Fruit fly (Drosophila melanogaster) whole organism: Measurements from ENCODE around the gene Saysd1.

Experiments used
- CG8478 ChIP-seq: fragments of >200 bp; optimal IDR thresholded peaks from 2 replicates; lab custom pipeline; 2018; ENCODE audit warnings: inconsistent platforms
- Dll ChIP-seq: fragments of >200 bp; optimal IDR thresholded peaks from 2 replicates; lab custom pipeline; 2017
- EcR ChIP-seq, 2 experiments: fragments of >200 bp; optimal IDR thresholded peaks; 2 replicates each; lab custom pipeline; 2017; ENCODE audit warnings: missing biosample characterization in 2 of 2, missing genetic modification characterization in 2 of 2, missing genetic modification reagents in 2 of 2
- pan ChIP-seq: fragments of >200 bp; optimal IDR thresholded peaks from 2 replicates; lab custom pipeline; 2017
- psq ChIP-seq: fragments of >200 bp; optimal IDR thresholded peaks from 2 replicates; lab custom pipeline; 2017
- usp ChIP-seq: fragments of >200 bp; optimal IDR thresholded peaks from 2 replicates; lab custom pipeline; 2017; ENCODE audit warnings: missing biosample characterization, missing genetic modification characterization, mixed read lengths

DNA sequence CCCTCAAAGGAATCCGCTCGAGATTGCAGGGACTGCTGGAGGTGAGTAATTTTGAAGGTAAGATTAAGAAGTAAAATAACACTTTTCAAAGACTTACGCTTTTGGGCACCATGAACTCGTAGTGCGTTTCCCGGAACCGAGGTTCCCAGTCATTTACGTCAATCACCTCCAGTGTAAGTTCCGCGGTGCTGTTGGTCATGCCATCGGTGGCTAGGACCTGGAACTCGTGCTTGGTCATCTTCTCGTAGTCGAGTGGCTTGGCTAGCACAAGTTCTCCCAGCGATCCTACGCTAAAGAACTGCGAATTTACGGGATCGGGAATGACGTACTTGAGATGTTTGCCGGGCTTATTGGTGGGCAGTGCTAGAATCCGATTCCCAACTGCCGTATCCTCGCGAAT is 10.5 kb upstream of the Saysd1 start:
- no peak for TF ChIP-seq psq
- no peak for TF ChIP-seq CG8478 (lab: Kevin White, UChicago)
- TF ChIP-seq pan (lab: Kevin White, UChicago), result no peak
- no peak for TF ChIP-seq EcR (GFP tag; optimal IDR thresholded peaks at IDR 0.05; lab: Kevin White, UChicago)
- no peak for TF ChIP-seq usp (GFP tag; lab: Kevin White, UChicago)
- no peak for TF ChIP-seq Dll (lab: Kevin White, UChicago)
